Fruit fly (Drosophila melanogaster) whole organism, embryonic: ENCODE data around the gene heix.
A peak's percentile ranks its signal among the peaks of the same experiment; 100 is the strongest.

Experiments used
- Atf6 ChIP-seq: fragments of 200-800 bp; sonication (Bioruptor generic); IDR thresholded peaks from 2 replicates; pipeline ENCODE4 v1.3.6; 2022; ENCODE audit warnings: missing biosample characterization, missing genetic modification characterization
- CG12071 ChIP-seq: fragments of 200-800 bp; sonication (Bioruptor generic); optimal IDR thresholded peaks from 3 replicates; lab custom pipeline; 2018; ENCODE audit warnings: missing biosample characterization, mild to moderate bottlenecking, missing genetic modification characterization
- CG1233 ChIP-seq: fragments of 200-800 bp; sonication (Bioruptor generic); optimal IDR thresholded peaks from 4 replicates; lab custom pipeline; 2018; ENCODE audit warnings: missing biosample characterization, mild to moderate bottlenecking, missing genetic modification characterization
- CG13775 ChIP-seq: fragments of 200-800 bp; sonication (Bioruptor generic); optimal IDR thresholded peaks from 3 replicates; lab custom pipeline; 2017; ENCODE audit warnings: missing biosample characterization, mild to moderate bottlenecking, missing genetic modification characterization
- CG15269 ChIP-seq: fragments of 200-800 bp; sonication (Bioruptor generic); optimal IDR thresholded peaks from 2 replicates; lab custom pipeline; 2018; ENCODE audit warnings: missing biosample characterization, mild to moderate bottlenecking, missing genetic modification characterization, moderate library complexity
- CG1603 ChIP-seq: fragments of 200-800 bp; sonication (Bioruptor generic); optimal IDR thresholded peaks from 2 replicates; lab custom pipeline; 2019; ENCODE audit warnings: missing biosample characterization, mild to moderate bottlenecking, missing genetic modification characterization, moderate library complexity
- CG1647 ChIP-seq: fragments of 200-800 bp; sonication (Bioruptor generic); optimal IDR thresholded peaks from 3 replicates; lab custom pipeline; 2016; ENCODE audit warnings: missing biosample characterization, missing genetic modification characterization
- CG16815 ChIP-seq: fragments of 200-800 bp; sonication (Bioruptor generic); optimal IDR thresholded peaks from 3 replicates; lab custom pipeline; 2017; ENCODE audit warnings: missing biosample characterization, mild to moderate bottlenecking, missing genetic modification characterization
- CG16863 ChIP-seq: fragments of 200-800 bp; sonication (Bioruptor generic); optimal IDR thresholded peaks from 3 replicates; lab custom pipeline; 2016; ENCODE audit warnings: missing biosample characterization, missing genetic modification characterization
- CG2712 ChIP-seq: fragments of 200-800 bp; optimal IDR thresholded peaks from 3 replicates; lab custom pipeline; 2019; ENCODE audit warnings: missing biosample characterization, mild to moderate bottlenecking, missing genetic modification characterization, moderate library complexity
- CG43689 ChIP-seq: fragments of 200-800 bp; sonication (Bioruptor generic); IDR thresholded peaks from 2 replicates; pipeline ENCODE4 v1.3.6; 2022; ENCODE audit warnings: missing biosample characterization, missing genetic modification characterization
- CG4820 ChIP-seq: fragments of 200-800 bp; sonication (Bioruptor generic); optimal IDR thresholded peaks from 3 replicates; lab custom pipeline; 2016; ENCODE audit warnings: missing biosample characterization, missing genetic modification characterization
- CG6254 ChIP-seq: fragments of 200-800 bp; sonication (Bioruptor generic); optimal IDR thresholded peaks from 3 replicates; lab custom pipeline; 2017; ENCODE audit warnings: mild to moderate bottlenecking, missing biosample characterization, missing genetic modification reagents, missing genetic modification characterization
- CG7271 ChIP-seq: fragments of 200-800 bp; sonication (Bioruptor generic); optimal IDR thresholded peaks from 2 replicates; lab custom pipeline; 2018; ENCODE audit warnings: missing biosample characterization, mild to moderate bottlenecking, missing genetic modification characterization, moderate library complexity
- CG7357 ChIP-seq: fragments of 200-800 bp; sonication (Bioruptor generic); IDR thresholded peaks from 3 replicates; pipeline ENCODE4 v1.3.6; 2022; ENCODE audit warnings: missing biosample characterization, missing genetic modification characterization
- D19A ChIP-seq: fragments of 200-800 bp; optimal IDR thresholded peaks from 3 replicates; lab custom pipeline; 2019; ENCODE audit warnings: missing biosample characterization, mild to moderate bottlenecking, missing genetic modification characterization, moderate library complexity
- Dip2 ChIP-seq: fragments of 200-800 bp; sonication (Bioruptor generic); IDR thresholded peaks from 2 replicates; pipeline ENCODE4 v1.3.6; 2022; ENCODE audit warnings: missing biosample characterization, missing genetic modification characterization
- Dll ChIP-seq: fragments of 200-800 bp; sonication (Bioruptor generic); IDR thresholded peaks from 4 replicates; pipeline ENCODE4 v1.3.6; 2022; ENCODE audit warnings: missing biosample characterization, missing genetic modification characterization; ENCODE audit not compliant: partially characterized antibody
- Ets65A ChIP-seq: fragments of 200-800 bp; sonication (Bioruptor generic); peaks from one replicate; lab custom pipeline; 2016; ENCODE audit warnings: missing biosample characterization, missing genetic modification characterization
- Gsc ChIP-seq: fragments of 200-800 bp; sonication (Bioruptor generic); IDR thresholded peaks from 2 replicates; pipeline ENCODE4 v1.3.6; 2022; ENCODE audit warnings: missing biosample characterization, missing genetic modification characterization
- HmgD ChIP-seq: fragments of 200-800 bp; sonication (Bioruptor generic); optimal IDR thresholded peaks from 3 replicates; lab custom pipeline; 2016; ENCODE audit warnings: missing biosample characterization, missing genetic modification characterization
- Hmx ChIP-seq: fragments of 200-800 bp; sonication (Bioruptor generic); optimal IDR thresholded peaks from 2 replicates; lab custom pipeline; 2016; ENCODE audit warnings: missing biosample characterization, missing genetic modification characterization
- Hr51 ChIP-seq, 2 experiments: fragments of 200-800 bp; sonication (Bioruptor generic); optimal IDR thresholded peaks; 2 replicates in 1 of 2; 3 replicates in 1 of 2; lab custom pipeline; 2016 to 2018; ENCODE audit warnings: missing biosample characterization in 2 of 2, missing genetic modification characterization in 2 of 2, mild to moderate bottlenecking in 1 of 2, moderate library complexity in 1 of 2
- Hsf ChIP-seq: fragments of 200-800 bp; sonication (Bioruptor generic); optimal IDR thresholded peaks from 3 replicates; lab custom pipeline; 2016; ENCODE audit warnings: missing biosample characterization, missing genetic modification characterization
- MTF-1 ChIP-seq: fragments of 200-800 bp; sonication (Bioruptor generic); optimal IDR thresholded peaks from 2 replicates; lab custom pipeline; 2018; ENCODE audit warnings: missing biosample characterization, mild to moderate bottlenecking, missing genetic modification characterization, borderline replicate concordance
- Meics ChIP-seq: fragments of 200-800 bp; sonication (Bioruptor generic); optimal IDR thresholded peaks from 2 replicates; lab custom pipeline; 2017; ENCODE audit warnings: missing biosample characterization, mild to moderate bottlenecking, missing genetic modification characterization
- Nf-YB ChIP-seq: fragments of 200-800 bp; sonication (Bioruptor generic); optimal IDR thresholded peaks from 3 replicates; lab custom pipeline; 2019; ENCODE audit warnings: missing biosample characterization, mild to moderate bottlenecking, missing genetic modification characterization, moderate library complexity
- Oaz ChIP-seq: fragments of 200-800 bp; sonication (Bioruptor generic); IDR thresholded peaks from 2 replicates; pipeline ENCODE4 v1.3.6; 2022; ENCODE audit warnings: missing biosample characterization, missing genetic modification characterization
- Optix ChIP-seq: fragments of 200-800 bp; sonication (Bioruptor generic); IDR thresholded peaks from 3 replicates; pipeline ENCODE4 v1.3.6; 2022; ENCODE audit warnings: missing biosample characterization, missing genetic modification characterization
- Sry-β ChIP-seq: fragments of 200-800 bp; sonication (Bioruptor generic); optimal IDR thresholded peaks from 2 replicates; lab custom pipeline; 2018; ENCODE audit warnings: missing biosample characterization, mild to moderate bottlenecking, missing genetic modification characterization, moderate library complexity
- Trl ChIP-seq, 3 experiments: fragments of >200 bp in 2 of 3; fragments of 200-800 bp in 1 of 3; sonication (Bioruptor generic) in 1 of 3; optimal IDR thresholded peaks; 2 replicates in 1 of 3; 3 replicates in 2 of 3; lab custom pipeline; 2016 to 2017; ENCODE audit warnings: missing biosample characterization in 1 of 3, missing genetic modification characterization in 1 of 3
- YL-1 ChIP-seq: fragments of 200-800 bp; sonication (Bioruptor generic); optimal IDR thresholded peaks from 3 replicates; lab custom pipeline; 2017; ENCODE audit warnings: missing biosample characterization, mild to moderate bottlenecking, missing genetic modification characterization
- ato ChIP-seq: fragments of 200-800 bp; sonication (Bioruptor generic); IDR thresholded peaks from 2 replicates; pipeline ENCODE4 v1.3.6; 2022; ENCODE audit warnings: missing biosample characterization, missing genetic modification characterization; ENCODE audit not compliant: partially characterized antibody
- bowl ChIP-seq: fragments of 200-800 bp; sonication (Bioruptor generic); IDR thresholded peaks from 2 replicates; pipeline ENCODE4 v1.3.6; 2022; ENCODE audit warnings: missing biosample characterization, missing genetic modification characterization
- cato ChIP-seq: fragments of 200-800 bp; sonication (Bioruptor generic); optimal IDR thresholded peaks from 2 replicates; lab custom pipeline; 2016; ENCODE audit warnings: missing biosample characterization, missing genetic modification characterization, borderline replicate concordance
- danr ChIP-seq: fragments of 200-800 bp; sonication (Bioruptor generic); IDR thresholded peaks from 2 replicates; pipeline ENCODE4 v1.3.6; 2022; ENCODE audit warnings: missing biosample characterization, missing genetic modification characterization
- dmrt11E ChIP-seq: fragments of 200-800 bp; sonication (Bioruptor generic); optimal IDR thresholded peaks from 3 replicates; lab custom pipeline; 2018; ENCODE audit warnings: missing biosample characterization, mild to moderate bottlenecking, missing genetic modification characterization, moderate library complexity
- h ChIP-seq: fragments of >200 bp; optimal IDR thresholded peaks from 2 replicates; lab custom pipeline; 2017
- kah ChIP-seq: fragments of 200-800 bp; sonication (Bioruptor generic); optimal IDR thresholded peaks from 2 replicates; lab custom pipeline; 2018; ENCODE audit warnings: missing biosample characterization, mild to moderate bottlenecking, missing genetic modification characterization
- pfk ChIP-seq: fragments of 200-800 bp; sonication (Bioruptor generic); optimal IDR thresholded peaks from 2 replicates; lab custom pipeline; 2018; ENCODE audit warnings: missing biosample characterization, mild to moderate bottlenecking, missing genetic modification characterization, moderate library complexity
- schlank ChIP-seq: fragments of 200-800 bp; sonication (Bioruptor generic); optimal IDR thresholded peaks from 2 replicates; lab custom pipeline; 2018; ENCODE audit warnings: missing biosample characterization, mild to moderate bottlenecking, missing genetic modification characterization
- sima ChIP-seq: fragments of 200-800 bp; sonication (Bioruptor generic); optimal IDR thresholded peaks from 2 replicates; lab custom pipeline; 2016; ENCODE audit warnings: missing biosample characterization, missing genetic modification characterization
- sisA ChIP-seq: fragments of 200-800 bp; sonication (Bioruptor generic); IDR thresholded peaks from 2 replicates; pipeline ENCODE4 v1.3.6; 2022; ENCODE audit warnings: missing biosample characterization, missing genetic modification characterization
- sug ChIP-seq: fragments of 200-800 bp; optimal IDR thresholded peaks from 2 replicates; lab custom pipeline; 2019; ENCODE audit warnings: missing biosample characterization, mild to moderate bottlenecking, missing genetic modification characterization, moderate library complexity
- tna ChIP-seq: fragments of 200-800 bp; sonication (Bioruptor generic); IDR thresholded peaks from 2 replicates; pipeline ENCODE4 v1.3.6; 2022; ENCODE audit warnings: missing biosample characterization, missing genetic modification characterization; ENCODE audit not compliant: partially characterized antibody
- trem ChIP-seq: fragments of 200-800 bp; optimal IDR thresholded peaks from 3 replicates; lab custom pipeline; 2019; ENCODE audit warnings: missing biosample characterization, mild to moderate bottlenecking, missing genetic modification characterization, moderate library complexity
- wor ChIP-seq: fragments of 200-800 bp; sonication (Bioruptor generic); IDR thresholded peaks from 2 replicates; pipeline ENCODE4 v1.3.6; 2022; ENCODE audit warnings: missing biosample characterization, missing genetic modification characterization
- zen2 ChIP-seq: fragments of 200-800 bp; sonication (Bioruptor generic); IDR thresholded peaks from 3 replicates; pipeline ENCODE4 v1.3.6; 2022; ENCODE audit warnings: missing biosample characterization, missing genetic modification characterization; ENCODE audit not compliant: partially characterized antibody
- zfh2 ChIP-seq: fragments of 200-800 bp; sonication (Bioruptor generic); optimal IDR thresholded peaks from 2 replicates; lab custom pipeline; 2016; ENCODE audit warnings: missing biosample characterization, missing genetic modification characterization

heix gene

dm6 chr2L:16317777-16318610 lies 18.3 kb upstream of the heix start (continued):
- TF ChIP-seq CG1603 (tag; lab: Kevin White, UChicago), result no peak
- no peak for TF ChIP-seq h (lab: Kevin White, UChicago)
- no peak for TF ChIP-seq CG2712
- TF ChIP-seq Ets65A (GFP tag; lab: Kevin White, UChicago), result no peak
- TF ChIP-seq Dll (GFP tag; lab: Robert Waterston, UW), result no peak
- no peak for TF ChIP-seq Hmx
- TF ChIP-seq CG1647, result peak; percentile 37
- TF ChIP-seq kah, result peak; percentile 2
- TF ChIP-seq Oaz, result no peak
- TF ChIP-seq dmrt11E, result no peak
- peak; percentile 70 for TF ChIP-seq MTF-1 (GFP tag; lab: Kevin White, UChicago)
- TF ChIP-seq CG4820 (GFP tag; lab: Kevin White, UChicago), result no peak
- peak; percentile 36; the same call in 1 of the 2 replicates for TF ChIP-seq danr
- no peak for TF ChIP-seq Sry-β (GFP tag; lab: Kevin White, UChicago)
- peak; percentile 55 for TF ChIP-seq Meics
- TF ChIP-seq wor (GFP tag; lab: Robert Waterston, UW), result no peak
- no peak for TF ChIP-seq CG16863 (GFP tag; lab: Kevin White, UChicago)
- peak; percentile 15 for TF ChIP-seq CG1233 (GFP tag; lab: Kevin White, UChicago)
- TF ChIP-seq ato (GFP tag; lab: Robert Waterston, UW), result no peak
- no peak for TF ChIP-seq CG43689 (GFP tag; lab: Robert Waterston, UW)
- TF ChIP-seq CG12071 (GFP tag; lab: Kevin White, UChicago), result peak; percentile 36
- no peak for TF ChIP-seq CG13775 (GFP tag; lab: Kevin White, UChicago)
- no peak for TF ChIP-seq Gsc (GFP tag; lab: Robert Waterston, UW)
- no peak for TF ChIP-seq Dip2
- TF ChIP-seq zfh2, result no peak
- no peak for TF ChIP-seq sug (tag; lab: Kevin White, UChicago)
- no peak for TF ChIP-seq Trl (optimal IDR thresholded peaks at IDR 0.05; lab: Kevin White, UChicago)
- TF ChIP-seq Trl (GFP tag; optimal IDR thresholded peaks at IDR 0.05; lab: Kevin White, UChicago), result peak; percentile 64
- TF ChIP-seq YL-1, result peak; percentile 44
- TF ChIP-seq CG6254 (GFP tag; lab: Kevin White, UChicago), result no peak
- TF ChIP-seq CG7357, result no peak
- no peak for TF ChIP-seq HmgD (GFP tag; lab: Kevin White, UChicago)
- peak; percentile 71 for TF ChIP-seq Atf6 (GFP tag; lab: Robert Waterston, UW)
- no peak for TF ChIP-seq sima (GFP tag; lab: Kevin White, UChicago)
- TF ChIP-seq pfk, result peak; percentile 48
- no peak for TF ChIP-seq Hr51 (GFP tag; optimal IDR thresholded peaks at IDR 0.05; lab: Kevin White, UChicago)
- peak; percentile 43 for TF ChIP-seq CG15269 (tag; lab: Kevin White, UChicago)
- TF ChIP-seq CG7271 (tag; lab: Kevin White, UChicago), result no peak
- no peak for TF ChIP-seq CG16815
- TF ChIP-seq Nf-YB (GFP tag; lab: Kevin White, UChicago), result peak; percentile 20
- TF ChIP-seq cato (GFP tag; lab: Kevin White, UChicago), result no peak
- no peak for TF ChIP-seq zen2
- peak; percentile 23 for TF ChIP-seq schlank (tag; lab: Kevin White, UChicago)
- TF ChIP-seq Hsf (GFP tag; lab: Kevin White, UChicago), result no peak
- no peak for TF ChIP-seq trem (tag; lab: Kevin White, UChicago)
- TF ChIP-seq sisA (GFP tag; lab: Robert Waterston, UW), result no peak
- TF ChIP-seq Optix (GFP tag; lab: Robert Waterston, UW), result no peak
- no peak for TF ChIP-seq tna (GFP tag; lab: Robert Waterston, UW)
- TF ChIP-seq D19A (tag; lab: Kevin White, UChicago), result no peak
- TF ChIP-seq bowl (GFP tag; lab: Robert Waterston, UW), result peak; percentile 4; the same call in 1 of the 2 replicates
